Fruit fly (Drosophila melanogaster) whole organism, embryonic: Measurements from ENCODE around the gene mAcon2.

Experiments
- B-H2 ChIP-seq: fragments of 200-800 bp; sonication (Bioruptor generic); optimal IDR thresholded peaks from 2 replicates; lab custom pipeline; 2018; ENCODE audit warnings: missing biosample characterization, mild to moderate bottlenecking, missing genetic modification characterization
- BtbVII ChIP-seq: fragments of 200-800 bp; sonication (Bioruptor generic); optimal IDR thresholded peaks from 3 replicates; lab custom pipeline; 2017; ENCODE audit warnings: missing biosample characterization, mild to moderate bottlenecking, missing genetic modification characterization
- CG14441 ChIP-seq: fragments of 200-800 bp; sonication (Bioruptor generic); IDR thresholded peaks from 2 replicates; pipeline ENCODE4 v1.3.6; 2022; ENCODE audit warnings: missing biosample characterization, missing genetic modification characterization
- CG17385 ChIP-seq: fragments of 200-800 bp; sonication (Bioruptor generic); optimal IDR thresholded peaks from 3 replicates; lab custom pipeline; 2018; ENCODE audit warnings: missing biosample characterization, mild to moderate bottlenecking, missing genetic modification characterization
- CG17829 ChIP-seq: fragments of 200-800 bp; optimal IDR thresholded peaks from 2 replicates; lab custom pipeline; 2019; ENCODE audit warnings: missing biosample characterization, mild to moderate bottlenecking, missing genetic modification characterization, moderate library complexity
- CG31224 ChIP-seq: fragments of 200-800 bp; sonication (Bioruptor generic); IDR thresholded peaks from 2 replicates; pipeline ENCODE4 v1.3.6; 2022; ENCODE audit warnings: missing biosample characterization, missing genetic modification characterization
- CG34376 ChIP-seq: fragments of 200-800 bp; sonication (Bioruptor generic); optimal IDR thresholded peaks from 2 replicates; lab custom pipeline; 2018; ENCODE audit warnings: missing biosample characterization, mild to moderate bottlenecking, missing genetic modification characterization
- CG3847 ChIP-seq: fragments of 200-800 bp; sonication (Bioruptor generic); IDR thresholded peaks from 2 replicates; pipeline ENCODE4 v1.3.6; 2022; ENCODE audit warnings: missing biosample characterization, missing genetic modification characterization
- CG42726 ChIP-seq: fragments of 200-800 bp; sonication (Bioruptor generic); IDR thresholded peaks from 2 replicates; pipeline ENCODE4 v1.3.6; 2022; ENCODE audit warnings: missing biosample characterization, missing genetic modification characterization; ENCODE audit not compliant: partially characterized antibody
- CG6254 ChIP-seq: fragments of 200-800 bp; sonication (Bioruptor generic); optimal IDR thresholded peaks from 3 replicates; lab custom pipeline; 2017; ENCODE audit warnings: mild to moderate bottlenecking, missing biosample characterization, missing genetic modification reagents, missing genetic modification characterization
- Ets65A ChIP-seq: fragments of 200-800 bp; sonication (Bioruptor generic); peaks from one replicate; lab custom pipeline; 2016; ENCODE audit warnings: missing biosample characterization, missing genetic modification characterization
- HmgZ ChIP-seq: fragments of 200-800 bp; sonication (Bioruptor generic); optimal IDR thresholded peaks from 2 replicates; lab custom pipeline; 2018; ENCODE audit warnings: missing biosample characterization, mild to moderate bottlenecking, missing genetic modification characterization
- Lpt ChIP-seq: fragments of >200 bp; optimal IDR thresholded peaks from 2 replicates; lab custom pipeline; 2018; ENCODE audit warnings: missing biosample characterization, missing genetic modification characterization
- MESR4 ChIP-seq: fragments of 200-800 bp; sonication (Bioruptor generic); optimal IDR thresholded peaks from 2 replicates; lab custom pipeline; 2018; ENCODE audit warnings: missing biosample characterization, mild to moderate bottlenecking, missing genetic modification characterization, moderate library complexity
- Pdp1 ChIP-seq, 2 experiments: fragments of 200-800 bp; sonication (Bioruptor generic); optimal IDR thresholded peaks; 3 replicates each; lab custom pipeline; 2016; ENCODE audit warnings: missing biosample characterization in 2 of 2, missing genetic modification characterization in 2 of 2, mild to moderate bottlenecking in 1 of 2, moderate library complexity in 1 of 2
- Rfx ChIP-seq: fragments of 200-800 bp; sonication (Bioruptor generic); IDR thresholded peaks from 2 replicates; pipeline ENCODE4 v1.3.6; 2022; ENCODE audit warnings: missing biosample characterization, missing genetic modification characterization
- Vsx1 ChIP-seq: fragments of 200-800 bp; sonication (Bioruptor generic); optimal IDR thresholded peaks from 2 replicates; lab custom pipeline; 2017; ENCODE audit warnings: missing biosample characterization, mild to moderate bottlenecking, missing genetic modification characterization, missing genetic modification reagents
- ac ChIP-seq: fragments of 200-800 bp; sonication (Bioruptor generic); optimal IDR thresholded peaks from 3 replicates; lab custom pipeline; 2017; ENCODE audit warnings: missing biosample characterization, mild to moderate bottlenecking, missing genetic modification characterization
- cad ChIP-seq: fragments of >200 bp; optimal IDR thresholded peaks from 2 replicates; lab custom pipeline; 2017; ENCODE audit warnings: missing biosample characterization, missing genetic modification characterization
- cwo ChIP-seq: fragments of 200-800 bp; sonication (Bioruptor generic); optimal IDR thresholded peaks from 3 replicates; lab custom pipeline; 2017; ENCODE audit warnings: missing biosample characterization, missing genetic modification characterization, mild to moderate bottlenecking, moderate library complexity, missing genetic modification reagents
- dmrt99B ChIP-seq: fragments of 200-800 bp; sonication (Bioruptor generic); optimal IDR thresholded peaks from 2 replicates; lab custom pipeline; 2018; ENCODE audit warnings: missing biosample characterization, mild to moderate bottlenecking, missing genetic modification characterization, moderate library complexity
- exex ChIP-seq: fragments of 200-800 bp; sonication (Bioruptor generic); optimal IDR thresholded peaks from 4 replicates; lab custom pipeline; 2018; ENCODE audit warnings: missing biosample characterization, mild to moderate bottlenecking, missing genetic modification characterization, moderate library complexity
- h ChIP-seq: fragments of >200 bp; optimal IDR thresholded peaks from 2 replicates; lab custom pipeline; 2017
- kni ChIP-seq: fragments of 200-800 bp; sonication (Bioruptor generic); optimal IDR thresholded peaks from 3 replicates; lab custom pipeline; 2017; ENCODE audit warnings: mild to moderate bottlenecking, missing biosample characterization, missing genetic modification reagents, missing genetic modification characterization
- lab ChIP-seq: fragments of 200-800 bp; sonication (Bioruptor generic); optimal IDR thresholded peaks from 3 replicates; lab custom pipeline; 2017; ENCODE audit warnings: missing biosample characterization, missing genetic modification characterization, mild to moderate bottlenecking, moderate library complexity, missing genetic modification reagents
- nau ChIP-seq: fragments of 200-800 bp; sonication (Bioruptor generic); optimal IDR thresholded peaks from 3 replicates; lab custom pipeline; 2017; ENCODE audit warnings: missing biosample characterization, mild to moderate bottlenecking, missing genetic modification characterization, missing genetic modification reagents
- nerfin-2 ChIP-seq: fragments of 200-800 bp; sonication (Bioruptor generic); IDR thresholded peaks from 2 replicates; pipeline ENCODE4 v1.3.6; 2022; ENCODE audit warnings: missing biosample characterization, missing genetic modification characterization; ENCODE audit not compliant: partially characterized antibody
- pb ChIP-seq: fragments of 200-800 bp; sonication (Bioruptor generic); optimal IDR thresholded peaks from 3 replicates; lab custom pipeline; 2016; ENCODE audit warnings: missing biosample characterization, missing genetic modification characterization
- pita ChIP-seq: fragments of 200-800 bp; sonication (Bioruptor generic); optimal IDR thresholded peaks from 2 replicates; lab custom pipeline; 2017; ENCODE audit warnings: missing biosample characterization, mild to moderate bottlenecking, missing genetic modification characterization
- ranshi ChIP-seq: fragments of 200-800 bp; sonication (Bioruptor generic); IDR thresholded peaks from 2 replicates; pipeline ENCODE4 v1.3.6; 2022; ENCODE audit warnings: missing biosample characterization, missing genetic modification characterization
- sens ChIP-seq: fragments of 200-800 bp; sonication (Bioruptor generic); peaks from one replicate; lab custom pipeline; 2016; ENCODE audit warnings: missing biosample characterization, missing genetic modification characterization
- tio ChIP-seq: fragments of 200-800 bp; sonication (Bioruptor generic); optimal IDR thresholded peaks from 2 replicates; lab custom pipeline; 2017; ENCODE audit warnings: missing biosample characterization, missing genetic modification characterization, inconsistent platforms
- twi ChIP-seq: fragments of 200-800 bp; optimal IDR thresholded peaks from 2 replicates; lab custom pipeline; 2019; ENCODE audit warnings: missing biosample characterization, mild to moderate bottlenecking, missing genetic modification characterization, moderate library complexity
- usp ChIP-seq: fragments of >200 bp; optimal IDR thresholded peaks from 2 replicates; lab custom pipeline; 2017; ENCODE audit warnings: missing biosample characterization, missing genetic modification characterization
- z ChIP-seq: fragments of 200-800 bp; sonication (Bioruptor generic); IDR thresholded peaks from 3 replicates; pipeline ENCODE4 v1.3.6; 2022; ENCODE audit warnings: missing biosample characterization, missing genetic modification characterization

mAcon2 gene

dm6 chr3R:11156858-11157257 lies 19.9 kb downstream of the mAcon2 start, which contains the start of gene Ugt302C1 (continued):
- peak; percentile 52 for TF ChIP-seq Vsx1 (GFP tag; lab: Kevin White, UChicago)
- no peak for TF ChIP-seq CG17829
- peak; percentile 10 for TF ChIP-seq HmgZ (tag; lab: Kevin White, UChicago)
- peak in 1 of 2 experiments; percentile 90 for TF ChIP-seq Pdp1 (GFP tag; optimal IDR thresholded peaks at IDR 0.05; lab: Kevin White, UChicago)
- no peak for TF ChIP-seq dmrt99B
- peak; percentile 71 for TF ChIP-seq kni (GFP tag; lab: Kevin White, UChicago)
- no peak for TF ChIP-seq cwo (GFP tag; lab: Kevin White, UChicago)
- TF ChIP-seq lab (GFP tag; lab: Kevin White, UChicago) = peak; percentile 17
- TF ChIP-seq CG17385 (GFP tag; lab: Kevin White, UChicago) = peak; percentile 12
- TF ChIP-seq sens = peak; percentile 49
- TF ChIP-seq B-H2 (GFP tag; lab: Kevin White, UChicago) = peak; percentile 53
- peak; percentile 72; the same call in 2 of the 3 replicates for TF ChIP-seq z (GFP tag; lab: Robert Waterston, UW)
- peak; percentile 34 for TF ChIP-seq BtbVII (GFP tag; lab: Kevin White, UChicago)
- no peak for TF ChIP-seq tio (GFP tag; lab: Kevin White, UChicago)
- 0 out of 2 replicates have a peak, but pooled peaks have one; percentile 11 for TF ChIP-seq CG42726 (GFP tag; lab: Robert Waterston, UW)
- TF ChIP-seq usp (GFP tag; lab: Kevin White, UChicago) = no peak
- TF ChIP-seq CG31224 (GFP tag; lab: Robert Waterston, UW) = no peak
- no peak for TF ChIP-seq twi (tag; lab: Kevin White, UChicago)
- peak; percentile 61; the same call in 1 of the 2 replicates for TF ChIP-seq Rfx

- TF ChIP-seq nau (GFP tag; lab: Kevin White, UChicago) (no peak), pb (no peak), h (lab: Kevin White, UChicago) (no peak), CG14441 (GFP tag; lab: Robert Waterston, UW) (no peak), CG6254 (GFP tag; lab: Kevin White, UChicago) (no peak), ranshi (no peak), MESR4 (GFP tag; lab: Kevin White, UChicago) (no peak), nerfin-2 (GFP tag; lab: Robert Waterston, UW) (no peak), cad (GFP tag; lab: Kevin White, UChicago) (no peak), pita (no peak), CG3847 (GFP tag; lab: Robert Waterston, UW) (no peak), tio (GFP tag; lab: Kevin White, UChicago) (no peak)
Measured at dm6 chr3R:11160907-11161306, 23.9 kb downstream of the mAcon2 start, which contains the start of gene CG4757. Gene CG4757, plus strand, starts transcription at chr3R:11161207.

DNA sequence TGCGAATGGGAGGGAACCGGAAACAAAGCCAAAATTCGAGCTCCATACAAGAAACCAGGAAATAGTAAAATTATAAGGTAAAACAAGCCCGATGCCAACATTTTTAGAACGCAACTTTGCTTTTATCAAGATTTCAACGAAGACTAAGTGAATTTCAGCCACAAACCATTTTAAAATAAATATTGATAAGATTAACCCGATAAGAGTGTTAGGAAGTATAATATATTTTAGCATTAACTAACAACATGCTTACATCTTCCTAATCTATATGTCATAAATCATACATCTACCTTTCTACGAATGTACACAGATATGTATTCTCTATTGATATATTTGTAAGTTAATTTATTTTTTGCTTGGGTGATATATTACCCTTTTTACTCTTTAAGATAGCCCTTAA lies 29.0 kb downstream of the mAcon2 start, which contains the start of gene Ugt35E1:
Gene Ugt35E1 (minus strand): TSS at position 101 of the 400 bp plus-strand sequence.
- TF ChIP-seq Lpt (GFP tag; lab: Kevin White, UChicago) (no peak), nerfin-2 (GFP tag; lab: Robert Waterston, UW) (no peak), exex (tag; lab: Kevin White, UChicago) (peak; percentile 52)

DNA sequence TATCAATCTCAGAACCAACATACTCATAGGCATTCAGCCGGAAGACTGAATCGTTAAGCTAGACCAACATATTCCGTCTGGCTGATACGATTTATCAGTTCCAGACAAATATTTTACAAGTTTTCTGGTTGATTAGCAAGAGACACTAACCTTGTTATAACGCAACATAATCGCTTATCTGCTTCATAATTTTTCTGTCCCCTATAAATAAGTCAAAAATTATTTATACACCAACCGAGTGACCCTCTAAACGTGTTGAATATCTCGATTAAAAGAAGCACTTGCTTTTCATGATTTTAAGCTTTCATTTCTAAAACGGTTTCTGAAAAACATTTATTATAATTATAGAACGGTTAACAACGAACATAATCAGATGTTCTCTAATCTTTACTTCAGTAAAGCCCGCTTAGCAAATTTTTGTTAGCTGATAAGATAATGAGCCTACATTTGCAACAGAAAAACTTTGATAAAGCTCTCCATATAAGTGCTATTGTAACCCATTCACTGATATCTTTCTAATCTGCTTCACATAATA lies 31.0 kb downstream of the mAcon2 start, which contains the start of gene Ugt35E2:
Gene Ugt35E2 (minus strand): TSS at position 51 of the 535 bp plus-strand sequence.
- no peak for TF ChIP-seq ac (GFP tag; lab: Kevin White, UChicago)
- TF ChIP-seq exex (tag; lab: Kevin White, UChicago) = peak; percentile 91
- peak; percentile 34 for TF ChIP-seq Ets65A (GFP tag; lab: Kevin White, UChicago)
- peak; percentile 39 for TF ChIP-seq CG34376 (GFP tag; lab: Kevin White, UChicago)
